Worm (Caenorhabditis elegans): ENCODE results near the gene myo-5.

DNA sequence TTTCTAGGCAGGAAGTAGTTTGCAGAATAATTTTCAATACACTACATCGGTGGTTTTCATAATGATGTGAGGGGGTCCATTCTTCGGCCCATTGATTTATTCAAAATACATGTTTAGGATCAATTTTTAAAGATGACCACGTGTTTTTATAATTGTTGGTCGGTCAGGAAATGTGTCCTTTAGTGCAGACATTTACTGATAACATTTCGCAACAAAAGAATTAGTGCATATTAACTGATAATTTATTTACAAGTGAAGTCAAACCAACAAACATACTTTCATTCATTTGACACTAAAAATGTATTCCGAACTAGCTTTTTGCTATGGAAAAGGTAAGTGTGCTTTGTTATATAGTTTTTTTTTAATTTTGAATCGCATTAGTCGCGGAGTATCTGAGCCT, 52.9 kb downstream of the myo-5 start, which contains the start of gene F20D6.5:
- no peak for TF ChIP-seq ama-1 (optimal IDR thresholded peaks at IDR 0.05)
- no peak for TF ChIP-seq ets-7 (tag; optimal IDR thresholded peaks at IDR 0.05)
- TF ChIP-seq hmg-4 (GFP tag; optimal IDR thresholded peaks at IDR 0.05) = no peak
- TF ChIP-seq scrt-1 (GFP tag; IDR thresholded peaks at IDR 0.05) = no peak
- no peak for TF ChIP-seq aly-1 (tag; optimal IDR thresholded peaks at IDR 0.05)
- no peak for TF ChIP-seq tbx-11 (GFP tag; IDR thresholded peaks at IDR 0.05)
- no peak for TF ChIP-seq tbx-37 (GFP tag; conservative IDR thresholded peaks at IDR 0.05)

Measured in whole organism, early embryonic.